Fruit fly (Drosophila melanogaster) whole organism, prepupa: Measurements from ENCODE around the gene GstD6.

Experiments
- CG10631 ChIP-seq: fragments of 200-800 bp; sonication (Bioruptor generic); optimal IDR thresholded peaks from 2 replicates; lab custom pipeline; 2016; ENCODE audit warnings: missing biosample characterization, missing genetic modification characterization
- CG10669 ChIP-seq: fragments of 200-800 bp; sonication (Bioruptor generic); optimal IDR thresholded peaks from 3 replicates; lab custom pipeline; 2018; ENCODE audit warnings: missing biosample characterization, mild to moderate bottlenecking, missing genetic modification characterization, moderate library complexity
- CG11294 ChIP-seq: fragments of 200-800 bp; sonication (Bioruptor generic); IDR thresholded peaks from 2 replicates; pipeline ENCODE4 v1.3.6; 2022; ENCODE audit warnings: missing biosample characterization, missing genetic modification characterization
- CG11762 ChIP-seq: fragments of 200-800 bp; sonication (Bioruptor generic); optimal IDR thresholded peaks from 3 replicates; lab custom pipeline; 2016; ENCODE audit warnings: missing biosample characterization, missing genetic modification characterization; ENCODE audit not compliant: insufficient read depth
- CG15336 ChIP-seq: fragments of 200-800 bp; sonication (Bioruptor generic); IDR thresholded peaks from 2 replicates; pipeline ENCODE4 v1.3.6; 2022; ENCODE audit warnings: missing biosample characterization, missing genetic modification characterization
- CG16779 ChIP-seq: fragments of 200-800 bp; sonication (Bioruptor generic); optimal IDR thresholded peaks from 3 replicates; lab custom pipeline; 2017; ENCODE audit warnings: missing biosample characterization, mild to moderate bottlenecking, missing genetic modification characterization
- CG3032 ChIP-seq: fragments of 200-800 bp; optimal IDR thresholded peaks from 2 replicates; lab custom pipeline; 2019; ENCODE audit warnings: missing biosample characterization, mild to moderate bottlenecking, missing genetic modification characterization, moderate library complexity
- CG31627 ChIP-seq: fragments of 200-800 bp; sonication (Bioruptor generic); optimal IDR thresholded peaks from 3 replicates; lab custom pipeline; 2016; ENCODE audit warnings: missing biosample characterization, missing genetic modification characterization
- CG34406 ChIP-seq: fragments of 200-800 bp; sonication (Bioruptor generic); optimal IDR thresholded peaks from 3 replicates; lab custom pipeline; 2016; ENCODE audit warnings: missing biosample characterization, missing genetic modification characterization
- CG3919 ChIP-seq: fragments of 200-800 bp; sonication (Bioruptor generic); optimal IDR thresholded peaks from 3 replicates; lab custom pipeline; 2016; ENCODE audit warnings: missing biosample characterization, missing genetic modification characterization
- CG4318 ChIP-seq: fragments of 200-800 bp; sonication (Bioruptor generic); optimal IDR thresholded peaks from 3 replicates; lab custom pipeline; 2017; ENCODE audit warnings: missing biosample characterization, mild to moderate bottlenecking, missing genetic modification characterization
- CG6163 ChIP-seq: fragments of 200-800 bp; sonication (Bioruptor generic); IDR thresholded peaks from 3 replicates; pipeline ENCODE4 v1.3.6; 2022; ENCODE audit warnings: missing biosample characterization, missing genetic modification characterization
- CG6792 ChIP-seq: fragments of 200-800 bp; sonication (Bioruptor generic); optimal IDR thresholded peaks from 3 replicates; lab custom pipeline; 2016; ENCODE audit warnings: missing biosample characterization, missing genetic modification characterization
- CG6808 ChIP-seq: fragments of 200-800 bp; sonication (Bioruptor generic); optimal IDR thresholded peaks from 3 replicates; lab custom pipeline; 2017; ENCODE audit warnings: missing biosample characterization, missing genetic modification characterization, mild to moderate bottlenecking, moderate library complexity, missing genetic modification reagents
- CG6854 ChIP-seq: fragments of 200-800 bp; sonication (Bioruptor generic); optimal IDR thresholded peaks from 2 replicates; lab custom pipeline; 2017; ENCODE audit warnings: missing biosample characterization, mild to moderate bottlenecking, missing genetic modification characterization
- CG7368 ChIP-seq: fragments of 200-800 bp; sonication (Bioruptor generic); optimal IDR thresholded peaks from 3 replicates; lab custom pipeline; 2016; ENCODE audit warnings: missing biosample characterization, missing genetic modification characterization
- CG8119 ChIP-seq: fragments of 200-800 bp; sonication (Bioruptor generic); IDR thresholded peaks from 3 replicates; pipeline ENCODE4 v1.3.6; 2022; ENCODE audit warnings: missing biosample characterization, missing genetic modification characterization
- CG8319 ChIP-seq: fragments of 200-800 bp; sonication (Bioruptor generic); optimal IDR thresholded peaks from 3 replicates; lab custom pipeline; 2016; ENCODE audit warnings: missing biosample characterization, missing genetic modification characterization
- CG8632 ChIP-seq: fragments of 200-800 bp; sonication (Bioruptor generic); optimal IDR thresholded peaks from 3 replicates; lab custom pipeline; 2016; ENCODE audit warnings: missing biosample characterization, missing genetic modification characterization
- CG9139 ChIP-seq: fragments of 200-800 bp; sonication (Bioruptor generic); optimal IDR thresholded peaks from 3 replicates; lab custom pipeline; 2017; ENCODE audit warnings: missing biosample characterization, mild to moderate bottlenecking, missing genetic modification characterization
- Eip75B ChIP-seq: fragments of 200-800 bp; sonication (Bioruptor generic); optimal IDR thresholded peaks from 3 replicates; lab custom pipeline; 2016; ENCODE audit warnings: missing biosample characterization, missing genetic modification characterization
- Eip78C ChIP-seq: fragments of 200-800 bp; sonication (Bioruptor generic); peaks from one replicate; lab custom pipeline; 2016; ENCODE audit warnings: missing biosample characterization, missing genetic modification characterization
- Eip93F ChIP-seq: fragments of 200-800 bp; sonication (Bioruptor generic); optimal IDR thresholded peaks from 2 replicates; lab custom pipeline; 2016; ENCODE audit warnings: missing biosample characterization, mild to moderate bottlenecking, missing genetic modification characterization
- Gug ChIP-seq: fragments of 200-800 bp; sonication (Bioruptor generic); IDR thresholded peaks from 2 replicates; pipeline ENCODE4 v1.3.6; 2022; ENCODE audit warnings: missing biosample characterization, missing genetic modification characterization
- Hr4 ChIP-seq: fragments of 200-800 bp; sonication (Bioruptor generic); optimal IDR thresholded peaks from 3 replicates; lab custom pipeline; 2016; ENCODE audit warnings: missing biosample characterization, missing genetic modification characterization
- Lpt ChIP-seq: fragments of 200-800 bp; sonication (Bioruptor generic); optimal IDR thresholded peaks from 3 replicates; lab custom pipeline; 2016; ENCODE audit warnings: missing biosample characterization, missing genetic modification characterization
- Met ChIP-seq: fragments of 200-800 bp; sonication (Bioruptor generic); optimal IDR thresholded peaks from 3 replicates; lab custom pipeline; 2016; ENCODE audit warnings: missing biosample characterization, missing genetic modification characterization
- Smox ChIP-seq: fragments of 200-800 bp; sonication (Bioruptor generic); optimal IDR thresholded peaks from 3 replicates; lab custom pipeline; 2016; ENCODE audit warnings: missing biosample characterization, missing genetic modification characterization
- Sox102F ChIP-seq: fragments of 200-800 bp; sonication (Bioruptor generic); optimal IDR thresholded peaks from 2 replicates; lab custom pipeline; 2016; ENCODE audit warnings: missing biosample characterization, mild to moderate bottlenecking, missing genetic modification characterization
- Sox14 ChIP-seq: fragments of 200-800 bp; sonication (Bioruptor generic); optimal IDR thresholded peaks from 3 replicates; lab custom pipeline; 2016; ENCODE audit warnings: missing biosample characterization, missing genetic modification characterization
- Sox15 ChIP-seq: fragments of 200-800 bp; sonication (Bioruptor generic); optimal IDR thresholded peaks from 3 replicates; lab custom pipeline; 2016; ENCODE audit warnings: missing biosample characterization, missing genetic modification characterization
- achi ChIP-seq: fragments of 200-800 bp; sonication (Bioruptor generic); optimal IDR thresholded peaks from 3 replicates; lab custom pipeline; 2016; ENCODE audit warnings: missing biosample characterization, missing genetic modification characterization
- acj6 ChIP-seq: fragments of 200-800 bp; sonication (Bioruptor generic); optimal IDR thresholded peaks from 3 replicates; lab custom pipeline; 2016; ENCODE audit warnings: missing biosample characterization, missing genetic modification characterization
- cyc ChIP-seq: fragments of 200-800 bp; sonication (Bioruptor generic); optimal IDR thresholded peaks from 3 replicates; lab custom pipeline; 2016; ENCODE audit warnings: missing biosample characterization, missing genetic modification characterization
- dsx ChIP-seq: fragments of 200-800 bp; optimal IDR thresholded peaks from 3 replicates; lab custom pipeline; 2019; ENCODE audit warnings: missing biosample characterization, mild to moderate bottlenecking, missing genetic modification characterization, moderate library complexity; ENCODE audit not compliant: poor library complexity, severe bottlenecking
- eg ChIP-seq: fragments of 200-800 bp; sonication (Bioruptor generic); IDR thresholded peaks from 3 replicates; pipeline ENCODE4 v1.3.6; 2022; ENCODE audit warnings: missing biosample characterization, missing genetic modification characterization
- esn ChIP-seq: fragments of 200-800 bp; sonication (Bioruptor generic); optimal IDR thresholded peaks from 2 replicates; lab custom pipeline; 2016; ENCODE audit warnings: missing biosample characterization, mild to moderate bottlenecking, missing genetic modification characterization, moderate library complexity
- fd85E ChIP-seq: fragments of 200-800 bp; sonication (Bioruptor generic); optimal IDR thresholded peaks from 3 replicates; lab custom pipeline; 2016; ENCODE audit warnings: missing biosample characterization, missing genetic modification characterization
- fkh ChIP-seq: fragments of 200-800 bp; sonication (Bioruptor generic); optimal IDR thresholded peaks from 3 replicates; lab custom pipeline; 2017; ENCODE audit warnings: missing biosample characterization, mild to moderate bottlenecking, missing genetic modification characterization, moderate library complexity
- lz ChIP-seq: fragments of 200-800 bp; sonication (Bioruptor generic); optimal IDR thresholded peaks from 3 replicates; lab custom pipeline; 2016; ENCODE audit warnings: missing biosample characterization, missing genetic modification characterization
- salr ChIP-seq, 2 experiments: fragments of 200-800 bp; sonication (Bioruptor generic); optimal IDR thresholded peaks; 3 replicates each; lab custom pipeline; 2016 to 2018; ENCODE audit warnings: missing biosample characterization in 2 of 2, missing genetic modification characterization in 2 of 2, mild to moderate bottlenecking in 1 of 2
- ss ChIP-seq, 2 experiments: fragments of 200-800 bp; sonication (Bioruptor generic); optimal IDR thresholded peaks; 2 replicates in 1 of 2; 3 replicates in 1 of 2; lab custom pipeline; 2017 to 2018; ENCODE audit warnings: mild to moderate bottlenecking in 2 of 2, missing biosample characterization in 2 of 2, missing genetic modification characterization in 2 of 2, moderate library complexity in 1 of 2
- svp ChIP-seq: fragments of 200-800 bp; sonication (Bioruptor generic); peaks from one replicate; lab custom pipeline; 2016; ENCODE audit warnings: missing biosample characterization, missing genetic modification characterization
- topi ChIP-seq: fragments of 200-800 bp; sonication (Bioruptor generic); optimal IDR thresholded peaks from 3 replicates; lab custom pipeline; 2016; ENCODE audit warnings: missing biosample characterization, missing genetic modification characterization
- vri ChIP-seq: fragments of 200-800 bp; sonication (Bioruptor generic); optimal IDR thresholded peaks from 3 replicates; lab custom pipeline; 2016; ENCODE audit warnings: missing biosample characterization, mild to moderate bottlenecking, missing genetic modification characterization

Gene GstD6

dm6 chr3R:12376828-12377227 is at the start of gene GstD6:
TSS of gene GstD6 (plus strand) at chr3R:12377128.
- TF ChIP-seq CG8119 (no peak), CG9139 (GFP tag; lab: Kevin White, UChicago) (no peak), CG34406 (GFP tag; lab: Kevin White, UChicago) (no peak), svp (GFP tag; lab: Kevin White, UChicago) (no peak), fkh (GFP tag; lab: Kevin White, UChicago) (no peak), Sox15 (no peak), ss (GFP tag; optimal IDR thresholded peaks at IDR 0.05; lab: Kevin White, UChicago) (no peak), fd85E (GFP tag; lab: Kevin White, UChicago) (no peak), CG11294 (no peak), acj6 (no peak), CG8632 (GFP tag; lab: Kevin White, UChicago) (no peak), CG6163 (GFP tag; lab: Robert Waterston, UW) (no peak), CG4318 (no peak), salr (GFP tag; optimal IDR thresholded peaks at IDR 0.05; lab: Kevin White, UChicago) (no peak)
- TF ChIP-seq, all 60 proteins: peak for 0

DNA sequence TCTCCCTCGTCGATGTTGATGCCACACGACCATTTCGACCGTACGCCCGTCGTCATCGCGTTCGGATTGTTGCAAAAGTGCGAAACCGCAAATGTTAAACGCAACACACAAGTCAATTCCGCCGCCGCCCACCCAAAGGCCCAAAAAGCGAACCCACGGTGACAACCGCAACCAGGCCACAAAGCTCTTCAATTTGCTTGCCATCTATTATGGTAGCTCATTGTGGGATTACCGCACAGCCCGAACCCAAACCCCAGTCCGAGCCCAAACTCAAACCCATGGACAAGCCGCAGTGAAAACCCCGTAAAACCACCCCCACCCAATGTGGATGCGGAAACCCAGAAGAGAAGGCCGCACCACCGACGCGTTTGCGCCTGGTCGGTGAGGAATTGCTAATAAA is 47.1 kb upstream of the GstD6 start:
- no peak for TF ChIP-seq CG15336 (GFP tag; lab: Robert Waterston, UW)
- TF ChIP-seq CG11294: no peak
- TF ChIP-seq CG10631 (GFP tag; lab: Kevin White, UChicago): no peak
- TF ChIP-seq CG6808: no peak
- no peak for TF ChIP-seq dsx (GFP tag; lab: Kevin White, UChicago)
- no peak for TF ChIP-seq fkh (GFP tag; lab: Kevin White, UChicago)
- no peak for TF ChIP-seq fd85E (GFP tag; lab: Kevin White, UChicago)
- no peak for TF ChIP-seq CG3032 (tag; lab: Kevin White, UChicago)
- TF ChIP-seq CG3919 (GFP tag; lab: Kevin White, UChicago): no peak
- TF ChIP-seq Lpt (GFP tag; lab: Kevin White, UChicago): no peak
- TF ChIP-seq achi (GFP tag; lab: Kevin White, UChicago): no peak
- no peak for TF ChIP-seq Sox102F (GFP tag; lab: Kevin White, UChicago)

dm6 chr3R:12341374-12341773 is 35.6 kb upstream of the GstD6 start, which contains the start of gene Sgsf:
TSS of gene Sgsf (plus strand) at chr3R:12341674.
- TF ChIP-seq Sox14 (GFP tag; lab: Kevin White, UChicago) (no peak), CG11762 (no peak), vri (GFP tag; lab: Kevin White, UChicago) (peak; percentile 30)

- TF ChIP-seq eg (no peak), fkh (GFP tag; lab: Kevin White, UChicago) (no peak), Hr4 (no peak), CG31627 (peak; percentile 49), CG8319 (GFP tag; lab: Kevin White, UChicago) (no peak), CG6163 (GFP tag; lab: Robert Waterston, UW) (no peak), CG6808 (no peak), Sox14 (GFP tag; lab: Kevin White, UChicago) (no peak), Sox102F (GFP tag; lab: Kevin White, UChicago) (peak; percentile 15), svp (GFP tag; lab: Kevin White, UChicago) (peak; percentile 85), CG6792 (no peak), Eip93F (GFP tag; lab: Kevin White, UChicago) (no peak), cyc (GFP tag; lab: Kevin White, UChicago) (peak; percentile 30), CG16779 (tag; lab: Kevin White, UChicago) (no peak), Smox (peak; percentile 18), CG6854 (GFP tag; lab: Kevin White, UChicago) (no peak), Eip78C (GFP tag; lab: Kevin White, UChicago) (peak; percentile 68), dsx (GFP tag; lab: Kevin White, UChicago) (no peak), CG7368 (GFP tag; lab: Kevin White, UChicago) (no peak), esn (GFP tag; lab: Kevin White, UChicago) (peak; percentile 51), ss (GFP tag; optimal IDR thresholded peaks at IDR 0.05; lab: Kevin White, UChicago) (no peak), CG10669 (GFP tag; lab: Kevin White, UChicago) (no peak), CG3032 (tag; lab: Kevin White, UChicago) (no peak), Eip75B (GFP tag; lab: Kevin White, UChicago) (no peak), topi (peak; percentile 45), Met (GFP tag; lab: Kevin White, UChicago) (peak; percentile 50), lz (peak; percentile 24), Gug (GFP tag; lab: Robert Waterston, UW) (no peak)
Observed at dm6 chr3R:12344914-12345549, 31.9 kb upstream of the GstD6 start.
